Worm (Caenorhabditis elegans) whole organism, L3 larva: ENCODE data around the gene Y49F6B.20.
"Not testable (repeated sequence)": the region's sequence is repeated elsewhere in the genome, so short reads cannot be mapped to it uniquely, and the experiment has no call there.

Experiments
- R02D3.7 ChIP-seq: fragments of 150-350 bp; optimal IDR thresholded peaks from 2 replicates; lab custom pipeline; 2014; ENCODE audit warnings: missing biosample characterization, missing genetic modification characterization
- ZK546.5 ChIP-seq: sonication (generic microtip); optimal IDR thresholded peaks from 2 replicates; lab custom pipeline; 2017; ENCODE audit warnings: missing biosample characterization, missing genetic modification characterization
- aly-2 ChIP-seq: fragments of 150-350 bp; optimal IDR thresholded peaks from 2 replicates; lab custom pipeline; 2014; ENCODE audit warnings: missing biosample characterization, missing genetic modification characterization
- ama-1 ChIP-seq: fragments of 150-350 bp; optimal IDR thresholded peaks from 2 replicates; lab custom pipeline; 2018
- ceh-28 ChIP-seq: fragments of 150-350 bp; optimal IDR thresholded peaks from 2 replicates; lab custom pipeline; 2014; ENCODE audit warnings: missing biosample characterization, missing genetic modification reagents, missing genetic modification characterization
- ceh-82 ChIP-seq: fragments of 150-350 bp; optimal IDR thresholded peaks from 2 replicates; lab custom pipeline; 2014; ENCODE audit warnings: missing biosample characterization, missing genetic modification characterization
- ceh-9 ChIP-seq: sonication (generic microtip); optimal IDR thresholded peaks from 2 replicates; lab custom pipeline; 2018; ENCODE audit warnings: missing biosample characterization, missing genetic modification characterization
- daf-12 ChIP-seq: fragments of 150-350 bp; optimal IDR thresholded peaks from 2 replicates; lab custom pipeline; 2014; ENCODE audit warnings: missing biosample characterization, missing genetic modification reagents, missing genetic modification characterization
- egl-27 ChIP-seq: sonication (generic microtip); optimal IDR thresholded peaks from 4 replicates; lab custom pipeline; 2017; ENCODE audit warnings: missing biosample characterization, missing genetic modification reagents, missing genetic modification characterization
- egl-5 ChIP-seq: fragments of 150-350 bp; optimal IDR thresholded peaks from 2 replicates; lab custom pipeline; 2017; ENCODE audit warnings: missing biosample characterization, missing genetic modification reagents, missing genetic modification characterization, inconsistent platforms
- elt-2 ChIP-seq: sonication (generic microtip); optimal IDR thresholded peaks from 2 replicates; lab custom pipeline; 2016; ENCODE audit warnings: missing genetic modification reagents, mild to moderate bottlenecking, missing genetic modification characterization, missing compliant biosample characterization
- elt-3 ChIP-seq, 3 experiments: fragments of 150-350 bp in 1 of 3; sonication (generic microtip) in 2 of 3; optimal IDR thresholded peaks; 2 replicates in 2 of 3; 4 replicates in 1 of 3; lab custom pipeline; 2014 to 2017; ENCODE audit warnings: missing biosample characterization in 3 of 3, missing genetic modification characterization in 3 of 3
- eor-1 ChIP-seq, 2 experiments: fragments of 150-350 bp; optimal IDR thresholded peaks; 2 replicates each; lab custom pipeline; 2014 to 2018; ENCODE audit warnings: missing biosample characterization in 2 of 2, missing genetic modification characterization in 2 of 2
- fkh-10 ChIP-seq: sonication (generic microtip); optimal IDR thresholded peaks from 2 replicates; lab custom pipeline; 2017; ENCODE audit warnings: missing biosample characterization, missing genetic modification reagents, missing genetic modification characterization
- fkh-2 ChIP-seq: fragments of 150-350 bp; optimal IDR thresholded peaks from 2 replicates; lab custom pipeline; 2014; ENCODE audit warnings: missing biosample characterization, missing genetic modification reagents, missing genetic modification characterization
- hmg-11 ChIP-seq: sonication (generic microtip); optimal IDR thresholded peaks from 2 replicates; lab custom pipeline; 2016; ENCODE audit warnings: missing genetic modification characterization, missing compliant biosample characterization
- jun-1 ChIP-seq: fragments of 150-350 bp; optimal IDR thresholded peaks from 2 replicates; lab custom pipeline; 2014; ENCODE audit warnings: missing biosample characterization, missing genetic modification reagents, missing genetic modification characterization
- lin-15B ChIP-seq: fragments of 150-350 bp; optimal IDR thresholded peaks from 2 replicates; lab custom pipeline; 2014; ENCODE audit warnings: missing biosample characterization, missing genetic modification characterization
- lsy-12 ChIP-seq: sonication (generic microtip); optimal IDR thresholded peaks from 2 replicates; lab custom pipeline; 2016; ENCODE audit warnings: mild to moderate bottlenecking, missing genetic modification characterization, missing compliant biosample characterization
- mdl-1 ChIP-seq: fragments of 150-350 bp; optimal IDR thresholded peaks from 2 replicates; lab custom pipeline; 2014; ENCODE audit warnings: missing biosample characterization, missing genetic modification characterization
- mml-1 ChIP-seq: fragments of 150-350 bp; sonication (generic microtip); optimal IDR thresholded peaks from 3 replicates; lab custom pipeline; 2014; ENCODE audit warnings: missing biosample characterization, missing genetic modification characterization
- nfya-1 ChIP-seq: sonication (generic microtip); optimal IDR thresholded peaks from 2 replicates; lab custom pipeline; 2017; ENCODE audit warnings: missing genetic modification characterization, mild to moderate bottlenecking, missing compliant biosample characterization, antibody characterized with exemption, moderate library complexity; ENCODE audit not compliant: insufficient read depth
- nhr-12 ChIP-seq: fragments of 150-350 bp; optimal IDR thresholded peaks from 2 replicates; lab custom pipeline; 2014; ENCODE audit warnings: missing biosample characterization, missing genetic modification characterization
- nhr-237 ChIP-seq: fragments of 150-350 bp; optimal IDR thresholded peaks from 2 replicates; lab custom pipeline; 2014; ENCODE audit warnings: missing biosample characterization, missing genetic modification characterization
- nhr-43 ChIP-seq: sonication (generic microtip); optimal IDR thresholded peaks from 2 replicates; lab custom pipeline; 2016; ENCODE audit warnings: mild to moderate bottlenecking, missing genetic modification characterization, missing compliant biosample characterization; ENCODE audit not compliant: poor library complexity, severe bottlenecking
- nhr-67 ChIP-seq: fragments of 150-350 bp; optimal IDR thresholded peaks from 2 replicates; lab custom pipeline; 2014; ENCODE audit warnings: missing biosample characterization, missing genetic modification characterization
- nhr-76 ChIP-seq: fragments of 150-350 bp; sonication (generic microtip); optimal IDR thresholded peaks from 5 replicates; lab custom pipeline; 2014; ENCODE audit warnings: missing biosample characterization, missing genetic modification characterization
- nhr-77 ChIP-seq: fragments of 150-350 bp; optimal IDR thresholded peaks from 2 replicates; lab custom pipeline; 2014; ENCODE audit warnings: missing biosample characterization, missing genetic modification characterization
- pqm-1 ChIP-seq: fragments of 150-350 bp; optimal IDR thresholded peaks from 2 replicates; lab custom pipeline; 2017; ENCODE audit warnings: missing biosample characterization, missing genetic modification characterization, inconsistent platforms
- skn-1 ChIP-seq: fragments of 150-350 bp; optimal IDR thresholded peaks from 2 replicates; lab custom pipeline; 2014; ENCODE audit warnings: missing biosample characterization, missing genetic modification characterization
- snpc-4 ChIP-seq: fragments of 150-350 bp; optimal IDR thresholded peaks from 2 replicates; lab custom pipeline; 2014; ENCODE audit warnings: missing biosample characterization, missing genetic modification characterization
- tbx-2 ChIP-seq: sonication (generic microtip); optimal IDR thresholded peaks from 2 replicates; lab custom pipeline; 2016; ENCODE audit warnings: mild to moderate bottlenecking, missing genetic modification characterization, missing compliant biosample characterization
- unc-62 ChIP-seq: fragments of 150-350 bp; sonication (generic microtip); optimal IDR thresholded peaks from 4 replicates; lab custom pipeline; 2014; ENCODE audit warnings: missing biosample characterization, missing genetic modification reagents, missing genetic modification characterization
- ztf-4 ChIP-seq: fragments of 150-350 bp; optimal IDR thresholded peaks from 2 replicates; lab custom pipeline; 2014; ENCODE audit warnings: missing biosample characterization, missing genetic modification characterization

Y49F6B.20 gene

ce11 chrII:3458209-3458608, 12.2 kb downstream of the Y49F6B.20 start, which contains the start of the genes C16C8.26 and C16C8.19:
Gene C16C8.26 (minus strand): TSS chrII:3458309.
Gene C16C8.19 (plus strand): TSS chrII:3458487.
- TF ChIP-seq daf-12 (tag; lab: Kevin White, UChicago) (no peak), jun-1 (tag; lab: Kevin White, UChicago) (no peak), R02D3.7 (tag; lab: Kevin White, UChicago) (no peak), nhr-76 (tag; lab: Kevin White, UChicago) (no peak), fkh-10 (GFP tag; lab: Kevin White, UChicago) (no peak), nhr-12 (tag; lab: Kevin White, UChicago) (no peak), ceh-82 (tag; lab: Kevin White, UChicago) (no peak), skn-1 (no peak), snpc-4 (tag; lab: Kevin White, UChicago) (no peak), mml-1 (tag; lab: Kevin White, UChicago) (no peak), nhr-67 (no peak), lsy-12 (tag; lab: Kevin White, UChicago) (no peak), tbx-2 (tag; lab: Kevin White, UChicago) (no peak), nhr-43 (tag; lab: Kevin White, UChicago) (no peak)

- TF ChIP-seq ama-1 (lab: Kevin White, UChicago) (no peak), ceh-9 (tag; lab: Kevin White, UChicago) (no peak), nhr-77 (tag; lab: Kevin White, UChicago) (no peak), elt-3 (tag; optimal IDR thresholded peaks at IDR 0.05; lab: Kevin White, UChicago) (no peak), egl-27 (no peak), ZK546.5 (no peak), ztf-4 (tag; lab: Kevin White, UChicago) (no peak)
These were observed 16.9 kb downstream of the Y49F6B.20 start, which contains the start of gene C16C8.11 for ce11 chrII:3453521-3453920. Gene C16C8.11 (plus strand): TSS chrII:3453708.

ce11 chrII:3452421-3452820, 18.0 kb downstream of the Y49F6B.20 start, which contains the start of gene C16C8.12:
Gene C16C8.12 (plus strand): TSS chrII:3452721.
- TF ChIP-seq fkh-2 (tag; lab: Kevin White, UChicago) (no peak), pqm-1 (tag; lab: Kevin White, UChicago) (no peak), ceh-28 (tag; lab: Kevin White, UChicago) (no peak), mdl-1 (tag; lab: Kevin White, UChicago) (no peak), elt-3 (tag; optimal IDR thresholded peaks at IDR 0.05; lab: Kevin White, UChicago) (no peak), skn-1 (no peak), hmg-11 (no peak), tbx-2 (tag; lab: Kevin White, UChicago) (no peak), egl-5 (tag; lab: Kevin White, UChicago) (no peak)

- not testable (repeated sequence) for TF ChIP-seq nhr-237 (tag; lab: Kevin White, UChicago); elt-2; eor-1 (tag; optimal IDR thresholded peaks at IDR 0.05; lab: Kevin White, UChicago)
These were observed 20.9 kb downstream of the Y49F6B.20 start, which contains the start of gene C16C8.14 for ce11 chrII:3449514-3449913. Gene C16C8.14 (plus strand): TSS chrII:3449814.

- TF ChIP-seq lin-15B (tag; lab: Kevin White, UChicago) (no peak), aly-2 (tag; lab: Kevin White, UChicago) (no peak), mml-1 (tag; lab: Kevin White, UChicago) (no peak), snpc-4 (tag; lab: Kevin White, UChicago) (no peak), jun-1 (tag; lab: Kevin White, UChicago) (no peak), ztf-4 (tag; lab: Kevin White, UChicago) (no peak), R02D3.7 (tag; lab: Kevin White, UChicago) (no peak), eor-1 (tag; optimal IDR thresholded peaks at IDR 0.05; lab: Kevin White, UChicago) (no peak), unc-62 (no peak), elt-3 (tag; optimal IDR thresholded peaks at IDR 0.05; lab: Kevin White, UChicago) (no peak), ceh-82 (tag; lab: Kevin White, UChicago) (no peak), fkh-10 (GFP tag; lab: Kevin White, UChicago) (no peak), nfya-1 (tag; lab: Kevin White, UChicago) (no peak)
- TF ChIP-seq, all 47 proteins: peak for 0
These were observed 21.6 kb downstream of the Y49F6B.20 start, which contains the start of gene C16C8.25 for ce11 chrII:3448776-3449280. Gene C16C8.25 (plus strand): TSS chrII:3449230.
